Worm (Caenorhabditis elegans) whole organism, L1 larva: ENCODE measurements around the gene ttr-29.

Source experiments
- C04F5.9 ChIP-seq: sonication (generic microtip); optimal IDR thresholded peaks from 2 replicates; lab custom pipeline; 2016; ENCODE audit warnings: missing genetic modification characterization, missing compliant biosample characterization
- C16A3.4 ChIP-seq: fragments of 150-350 bp; optimal IDR thresholded peaks from 2 replicates; lab custom pipeline; 2014; ENCODE audit warnings: missing biosample characterization, missing genetic modification characterization
- F16B12.6 ChIP-seq: fragments of 150-350 bp; optimal IDR thresholded peaks from 2 replicates; lab custom pipeline; 2014; ENCODE audit warnings: missing biosample characterization, missing genetic modification characterization
- aha-1 ChIP-seq: fragments of 150-350 bp; optimal IDR thresholded peaks from 2 replicates; lab custom pipeline; 2014; ENCODE audit warnings: missing biosample characterization, missing genetic modification characterization
- aly-2 ChIP-seq: fragments of 150-350 bp; optimal IDR thresholded peaks from 2 replicates; lab custom pipeline; 2014; ENCODE audit warnings: missing biosample characterization, missing genetic modification characterization
- ama-1 ChIP-seq: fragments of 150-350 bp; optimal IDR thresholded peaks from 2 replicates; lab custom pipeline; 2014
- ceh-63 ChIP-seq: fragments of 200-800 bp; sonication (Bioruptor generic); optimal IDR thresholded peaks from 2 replicates; lab custom pipeline; 2018; ENCODE audit warnings: mild to moderate bottlenecking, missing genetic modification characterization, missing compliant biosample characterization
- ceh-82 ChIP-seq, 3 experiments: fragments of 150-350 bp in 1 of 3; sonication (generic microtip) in 2 of 3; optimal IDR thresholded peaks; 2 replicates each; lab custom pipeline; 2014 to 2017; ENCODE audit warnings: missing biosample characterization in 3 of 3, missing genetic modification characterization in 3 of 3
- ceh-90 ChIP-seq: sonication (generic microtip); optimal IDR thresholded peaks from 2 replicates; lab custom pipeline; 2016; ENCODE audit warnings: missing genetic modification characterization, missing compliant biosample characterization
- ces-1 ChIP-seq: fragments of 150-350 bp; optimal IDR thresholded peaks from 2 replicates; lab custom pipeline; 2014; ENCODE audit warnings: missing biosample characterization, missing genetic modification reagents, missing genetic modification characterization
- dsc-1 ChIP-seq: sonication (generic microtip); optimal IDR thresholded peaks from 2 replicates; lab custom pipeline; 2016; ENCODE audit warnings: mild to moderate bottlenecking, missing genetic modification characterization, missing compliant biosample characterization
- egl-13 ChIP-seq: sonication (generic microtip); optimal IDR thresholded peaks from 2 replicates; lab custom pipeline; 2016; ENCODE audit warnings: missing genotype, missing genetic modification reagents, missing genetic modification characterization, missing compliant biosample characterization
- elt-2 ChIP-seq: sonication (generic microtip); optimal IDR thresholded peaks from 2 replicates; lab custom pipeline; 2016; ENCODE audit warnings: missing genetic modification characterization, mild to moderate bottlenecking, inconsistent platforms, missing compliant biosample characterization, missing genetic modification reagents
- elt-3 ChIP-seq, 6 experiments: fragments of 150-350 bp in 1 of 6; sonication (generic microtip); optimal IDR thresholded peaks; 2 replicates each; lab custom pipeline; 2017 to 2018; ENCODE audit warnings: missing biosample characterization in 6 of 6, missing genetic modification characterization in 6 of 6, inconsistent platforms in 1 of 6
- ets-5 ChIP-seq: fragments of 200-800 bp; sonication (Bioruptor generic); IDR thresholded peaks from 2 replicates; pipeline ENCODE4 v1.3.6; 2022; ENCODE audit warnings: missing genetic modification characterization, missing compliant biosample characterization
- fkh-4 ChIP-seq: sonication (generic microtip); optimal IDR thresholded peaks from 2 replicates; lab custom pipeline; 2016; ENCODE audit warnings: missing compliant biosample characterization, missing genetic modification characterization, borderline replicate concordance
- fkh-8 ChIP-seq: sonication (generic microtip); optimal IDR thresholded peaks from 2 replicates; lab custom pipeline; 2016; ENCODE audit warnings: mild to moderate bottlenecking, missing genetic modification characterization, missing compliant biosample characterization
- fos-1 ChIP-seq: fragments of 150-350 bp; optimal IDR thresholded peaks from 2 replicates; lab custom pipeline; 2014; ENCODE audit warnings: missing biosample characterization, missing genetic modification characterization
- grh-1 ChIP-seq: fragments of 200-800 bp; sonication (Bioruptor generic); IDR thresholded peaks from 2 replicates; pipeline ENCODE4 v1.3.6; 2022; ENCODE audit warnings: missing genetic modification reagents, missing genetic modification characterization, missing compliant biosample characterization
- hlh-17 ChIP-seq: fragments of 200-800 bp; sonication (Bioruptor generic); optimal IDR thresholded peaks from 2 replicates; lab custom pipeline; 2018; ENCODE audit warnings: missing genetic modification characterization, mild to moderate bottlenecking, missing compliant biosample characterization, moderate library complexity, borderline replicate concordance
- hpl-2 ChIP-seq: fragments of 150-350 bp; optimal IDR thresholded peaks from 2 replicates; lab custom pipeline; 2014; ENCODE audit warnings: missing biosample characterization, missing genetic modification reagents, missing genetic modification characterization
- irx-1 ChIP-seq: sonication (generic microtip); optimal IDR thresholded peaks from 2 replicates; lab custom pipeline; 2016; ENCODE audit warnings: missing genetic modification characterization, missing compliant biosample characterization
- lin-13 ChIP-seq: fragments of 150-350 bp; optimal IDR thresholded peaks from 2 replicates; lab custom pipeline; 2014; ENCODE audit warnings: missing biosample characterization, missing genetic modification reagents, missing genetic modification characterization
- lin-14 ChIP-seq: fragments of 200-800 bp; sonication (Bioruptor generic); optimal IDR thresholded peaks from 2 replicates; lab custom pipeline; 2018; ENCODE audit warnings: mild to moderate bottlenecking, missing genetic modification characterization, moderate library complexity, missing compliant biosample characterization
- lin-35 ChIP-seq, 2 experiments: fragments of 150-350 bp; optimal IDR thresholded peaks; 2 replicates each; lab custom pipeline; 2014; ENCODE audit warnings: missing biosample characterization in 2 of 2, missing genetic modification characterization in 2 of 2, missing genetic modification reagents in 2 of 2
- lin-39 ChIP-seq: fragments of 150-350 bp; optimal IDR thresholded peaks from 2 replicates; lab custom pipeline; 2014; ENCODE audit warnings: missing biosample characterization, missing genetic modification reagents, missing genetic modification characterization
- lsy-2 ChIP-seq, 2 experiments: fragments of 150-350 bp; optimal IDR thresholded peaks; 2 replicates each; lab custom pipeline; 2014; ENCODE audit warnings: missing biosample characterization in 2 of 2, missing genetic modification characterization in 2 of 2
- mab-9 ChIP-seq: fragments of 200-800 bp; sonication (Bioruptor generic); IDR thresholded peaks from 2 replicates; pipeline ENCODE4 v1.3.6; 2022; ENCODE audit warnings: missing genetic modification reagents, missing genetic modification characterization, missing compliant biosample characterization
- mdl-1 ChIP-seq, 2 experiments: fragments of 150-350 bp; optimal IDR thresholded peaks; 2 replicates each; lab custom pipeline; 2014 to 2017; ENCODE audit warnings: missing biosample characterization in 2 of 2, missing genetic modification characterization in 2 of 2, inconsistent platforms in 1 of 2
- mep-1 ChIP-seq: fragments of 150-350 bp; optimal IDR thresholded peaks from 2 replicates; lab custom pipeline; 2014; ENCODE audit warnings: missing biosample characterization, missing genetic modification characterization
- nhr-12 ChIP-seq: sonication (generic microtip); optimal IDR thresholded peaks from 2 replicates; lab custom pipeline; 2017; ENCODE audit warnings: missing biosample characterization, missing genetic modification characterization
- nhr-19 ChIP-seq: fragments of 200-800 bp; sonication (Bioruptor generic); conservative IDR thresholded peaks from 2 replicates; pipeline ENCODE4 v1.3.6; 2022; ENCODE audit warnings: missing genetic modification characterization, missing compliant biosample characterization
- nhr-237 ChIP-seq: fragments of 150-350 bp; optimal IDR thresholded peaks from 2 replicates; lab custom pipeline; 2014; ENCODE audit warnings: missing biosample characterization, missing genetic modification characterization
- nhr-47 ChIP-seq: sonication (generic microtip); optimal IDR thresholded peaks from 2 replicates; lab custom pipeline; 2016; ENCODE audit warnings: mild to moderate bottlenecking, missing genetic modification characterization, moderate library complexity, missing compliant biosample characterization
- nhr-71 ChIP-seq: sonication (generic microtip); optimal IDR thresholded peaks from 2 replicates; lab custom pipeline; 2016; ENCODE audit warnings: mild to moderate bottlenecking, missing genetic modification characterization, moderate library complexity, missing compliant biosample characterization
- nhr-77 ChIP-seq: fragments of 150-350 bp; optimal IDR thresholded peaks from 2 replicates; lab custom pipeline; 2014; ENCODE audit warnings: missing biosample characterization, missing genetic modification characterization
- nhr-84 ChIP-seq: sonication (generic microtip); optimal IDR thresholded peaks from 2 replicates; lab custom pipeline; 2017; ENCODE audit warnings: missing biosample characterization, missing genetic modification characterization
- nhr-85 ChIP-seq: sonication (generic microtip); peaks from one replicate; lab custom pipeline; 2016; ENCODE audit warnings: missing genetic modification characterization, inconsistent platforms, missing compliant biosample characterization
- nhr-90 ChIP-seq: sonication (generic microtip); optimal IDR thresholded peaks from 2 replicates; lab custom pipeline; 2016; ENCODE audit warnings: mild to moderate bottlenecking, missing genetic modification characterization, missing compliant biosample characterization; ENCODE audit not compliant: poor library complexity
- pag-3 ChIP-seq: sonication (generic microtip); optimal IDR thresholded peaks from 2 replicates; lab custom pipeline; 2017; ENCODE audit warnings: missing genetic modification characterization, mild to moderate bottlenecking, missing compliant biosample characterization, antibody characterized with exemption, borderline replicate concordance; ENCODE audit not compliant: insufficient read depth
- pqm-1 ChIP-seq: sonication (generic microtip); optimal IDR thresholded peaks from 3 replicates; lab custom pipeline; 2017; ENCODE audit warnings: missing biosample characterization, missing genetic modification characterization
- rnt-1 ChIP-seq: sonication (generic microtip); optimal IDR thresholded peaks from 2 replicates; lab custom pipeline; 2016; ENCODE audit warnings: mild to moderate bottlenecking, missing genetic modification characterization, moderate library complexity, missing compliant biosample characterization
- skn-1 ChIP-seq: fragments of 150-350 bp; optimal IDR thresholded peaks from 2 replicates; lab custom pipeline; 2014; ENCODE audit warnings: missing biosample characterization, missing genetic modification characterization
- snpc-4 ChIP-seq: fragments of 150-350 bp; optimal IDR thresholded peaks from 2 replicates; lab custom pipeline; 2014; ENCODE audit warnings: missing biosample characterization, missing genetic modification characterization
- snu-23 ChIP-seq: sonication (generic microtip); optimal IDR thresholded peaks from 2 replicates; lab custom pipeline; 2016; ENCODE audit warnings: missing genetic modification characterization, missing compliant biosample characterization
- sox-4 ChIP-seq: sonication (generic microtip); optimal IDR thresholded peaks from 2 replicates; lab custom pipeline; 2016; ENCODE audit warnings: missing genetic modification characterization, missing compliant biosample characterization
- sptf-1 ChIP-seq: fragments of 150-350 bp; optimal IDR thresholded peaks from 2 replicates; lab custom pipeline; 2014; ENCODE audit warnings: missing biosample characterization, missing genetic modification characterization
- sup-37 ChIP-seq: fragments of 200-800 bp; sonication (Bioruptor generic); optimal IDR thresholded peaks from 2 replicates; lab custom pipeline; 2018; ENCODE audit warnings: mild to moderate bottlenecking, missing genetic modification characterization, missing compliant biosample characterization
- swsn-7 ChIP-seq: sonication (generic microtip); optimal IDR thresholded peaks from 2 replicates; lab custom pipeline; 2016; ENCODE audit warnings: missing genetic modification characterization, missing compliant biosample characterization
- tlp-1 ChIP-seq: fragments of 150-350 bp; optimal IDR thresholded peaks from 2 replicates; lab custom pipeline; 2014; ENCODE audit warnings: missing biosample characterization, missing genetic modification characterization
- unc-86 ChIP-seq: sonication (generic microtip); optimal IDR thresholded peaks from 2 replicates; lab custom pipeline; 2016; ENCODE audit warnings: missing genetic modification characterization, missing compliant biosample characterization
- ztf-11 ChIP-seq, 2 experiments: sonication (generic microtip); optimal IDR thresholded peaks; 2 replicates each; lab custom pipeline; 2016 to 2017; ENCODE audit warnings: missing genetic modification characterization in 2 of 2, missing biosample characterization in 1 of 2, missing compliant biosample characterization in 1 of 2
- ztf-4 ChIP-seq: fragments of 150-350 bp; optimal IDR thresholded peaks from 2 replicates; lab custom pipeline; 2014; ENCODE audit warnings: missing biosample characterization, missing genetic modification characterization

ttr-29 gene

ce11 chrV:12950812-12951528 lies 44.3 kb upstream of the ttr-29 start, which contains the start of the genes T16G1.9 and T16G1.18:
Gene T16G1.9, minus strand, starts transcription at chrV:12950862.
Gene T16G1.18, plus strand, starts transcription at chrV:12951304.
- TF ChIP-seq C04F5.9 (tag; lab: Kevin White, UChicago): no peak
- TF ChIP-seq F16B12.6 (tag; lab: Kevin White, UChicago): peak; percentile 7
- peak; percentile 30 for TF ChIP-seq nhr-77 (tag; lab: Kevin White, UChicago)
- no peak for TF ChIP-seq fkh-8
- TF ChIP-seq lin-35 (GFP tag; optimal IDR thresholded peaks at IDR 0.05; lab: Kevin White, UChicago): peak; percentile 52 to 56
- peak; percentile 49 for TF ChIP-seq nhr-71
- TF ChIP-seq egl-13 (tag; lab: Kevin White, UChicago): no peak
- no peak for TF ChIP-seq fkh-4
- no peak for TF ChIP-seq nhr-12 (tag; lab: Kevin White, UChicago)
- no peak for TF ChIP-seq sptf-1 (tag; lab: Kevin White, UChicago)
- TF ChIP-seq hpl-2 (GFP tag; lab: Kevin White, UChicago): no peak
- no peak for TF ChIP-seq ama-1 (lab: Kevin White, UChicago)
- TF ChIP-seq aha-1 (tag; lab: Kevin White, UChicago): no peak
- no peak for TF ChIP-seq sox-4 (tag; lab: Kevin White, UChicago)
- TF ChIP-seq dsc-1 (tag; lab: Kevin White, UChicago): no peak
- no peak for TF ChIP-seq pag-3 (tag; lab: Kevin White, UChicago)
- TF ChIP-seq ceh-90: no peak
- no peak for TF ChIP-seq elt-2
- no peak for TF ChIP-seq nhr-90 (tag; lab: Kevin White, UChicago)
- peak; percentile 41 to 67 for TF ChIP-seq lsy-2 (tag; optimal IDR thresholded peaks at IDR 0.05; lab: Kevin White, UChicago)
- no peak for TF ChIP-seq tlp-1 (tag; lab: Kevin White, UChicago)
- TF ChIP-seq irx-1: no peak
- TF ChIP-seq nhr-19: peak; percentile 27; the same call in 1 of the 2 replicates
- no peak for TF ChIP-seq ztf-11 (tag; optimal IDR thresholded peaks at IDR 0.05; lab: Kevin White, UChicago)
- TF ChIP-seq pqm-1: no peak
- TF ChIP-seq ceh-63 (GFP tag; lab: Kevin White, UChicago): no peak
- no peak for TF ChIP-seq hlh-17
- TF ChIP-seq C16A3.4 (tag; lab: Kevin White, UChicago): peak; percentile 9
- TF ChIP-seq ces-1: no peak
- TF ChIP-seq snu-23 (GFP tag; lab: Kevin White, UChicago): peak; percentile 56
- TF ChIP-seq rnt-1 (tag; lab: Kevin White, UChicago): peak; percentile 27
- no peak for TF ChIP-seq ets-5 (GFP tag; lab: Robert Waterston, UW)
- TF ChIP-seq lin-14 (GFP tag; lab: Kevin White, UChicago): peak; percentile 77
- TF ChIP-seq unc-86: no peak
- TF ChIP-seq swsn-7 (tag; lab: Kevin White, UChicago): peak; percentile 19
- peak in 1 of 6 experiments; percentile 6 for TF ChIP-seq elt-3 (tag; optimal IDR thresholded peaks at IDR 0.05; lab: Kevin White, UChicago)
- no peak for TF ChIP-seq mdl-1 (tag; optimal IDR thresholded peaks at IDR 0.05; lab: Kevin White, UChicago)
- no peak for TF ChIP-seq nhr-84 (tag; lab: Kevin White, UChicago)
- TF ChIP-seq fos-1 (tag; lab: Kevin White, UChicago): no peak
- peak; percentile 22 for TF ChIP-seq lin-13
- TF ChIP-seq nhr-47 (tag; lab: Kevin White, UChicago): peak; percentile 24
- no peak for TF ChIP-seq lin-39 (tag; lab: Kevin White, UChicago)
- TF ChIP-seq ztf-4: no peak
- TF ChIP-seq aly-2 (tag; lab: Kevin White, UChicago): no peak
- peak; percentile 43 for TF ChIP-seq mep-1 (tag; lab: Kevin White, UChicago)
- no peak for TF ChIP-seq skn-1
- no peak for TF ChIP-seq sup-37 (GFP tag; lab: Kevin White, UChicago)
- no peak for TF ChIP-seq nhr-85 (tag; lab: Kevin White, UChicago)
- no peak for TF ChIP-seq mab-9 (GFP tag; lab: Robert Waterston, UW)
- peak in 2 of 3 experiments; percentile 21 to 47 for TF ChIP-seq ceh-82 (tag; optimal IDR thresholded peaks at IDR 0.05; lab: Kevin White, UChicago)
- no peak for TF ChIP-seq snpc-4 (tag; lab: Kevin White, UChicago)
- no peak for TF ChIP-seq grh-1
- TF ChIP-seq nhr-237 (tag; lab: Kevin White, UChicago): no peak
